Worm (Caenorhabditis elegans): ENCODE measurements around the gene sto-5.

ce11 chrX:16773421-16773820 lies 51.8 kb downstream of the sto-5 start:
- no peak for TF ChIP-seq unc-62 (GFP tag; optimal IDR thresholded peaks at IDR 0.05)
- no peak for TF ChIP-seq dpl-1 (GFP tag; optimal IDR thresholded peaks at IDR 0.05)
- no peak for TF ChIP-seq elt-3 (tag; optimal IDR thresholded peaks at IDR 0.05)
- no peak for TF ChIP-seq ceh-82 (tag; optimal IDR thresholded peaks at IDR 0.05)
- no peak for TF ChIP-seq nhr-237 (tag; optimal IDR thresholded peaks at IDR 0.05)
- no peak for TF ChIP-seq ces-1 (GFP tag; optimal IDR thresholded peaks at IDR 0.05)
- no peak for TF ChIP-seq pqm-1 (tag; optimal IDR thresholded peaks at IDR 0.05)
- no peak for TF ChIP-seq lin-39 (tag; optimal IDR thresholded peaks at IDR 0.05)
- TF ChIP-seq skn-1 (tag; optimal IDR thresholded peaks at IDR 0.05), result no peak
- TF ChIP-seq pag-3 (tag; optimal IDR thresholded peaks at IDR 0.05; ENCODE audit: borderline replicate concordance, insufficient read depth), result no peak
- TF ChIP-seq jun-1 (tag; optimal IDR thresholded peaks at IDR 0.05), result no peak
